Worm (Caenorhabditis elegans): ENCODE measurements around the gene F09A5.3.
A peak's percentile ranks its signal among the peaks of the same experiment; 100 is the strongest.

Gene F09A5.3

ce11 chrX:13170804-13171203, 29.4 kb downstream of the F09A5.3 start:
- TF ChIP-seq B0035.1 (tag; optimal IDR thresholded peaks at IDR 0.05) (no peak), F55B11.4 (tag; optimal IDR thresholded peaks at IDR 0.05; ENCODE audit: borderline replicate concordance, insufficient read depth) (no peak), ztf-25 (GFP tag; IDR thresholded peaks at IDR 0.05) (no peak), efl-1 (GFP tag; optimal IDR thresholded peaks at IDR 0.05) (no peak), mel-28 (tag; optimal IDR thresholded peaks at IDR 0.05; ENCODE audit: borderline replicate concordance) (no peak), hlh-26 (GFP tag; conservative IDR thresholded peaks at IDR 0.05) (no peak), madf-10 (tag; optimal IDR thresholded peaks at IDR 0.05) (no peak), K11D2.4 (GFP tag; IDR thresholded peaks at IDR 0.05) (no peak), lag-1 (GFP tag; IDR thresholded peaks at IDR 0.05) (no peak), ztf-18 (tag; optimal IDR thresholded peaks at IDR 0.05) (no peak), nhr-80 (tag; optimal IDR thresholded peaks at IDR 0.05) (no peak), ceh-40 (GFP tag; IDR thresholded peaks at IDR 0.05) (no peak), cebp-1 (GFP tag; IDR thresholded peaks at IDR 0.05) (no peak), cebp-1 (tag; optimal IDR thresholded peaks at IDR 0.05) (no peak), rec-8 (tag; optimal IDR thresholded peaks at IDR 0.05) (no peak), tlf-1 (GFP tag; optimal IDR thresholded peaks at IDR 0.05) (no peak), somi-1 (GFP tag; optimal IDR thresholded peaks at IDR 0.05) (no peak)

- TF ChIP-seq Y53F4B.3 (GFP tag; IDR thresholded peaks at IDR 0.05) (no peak), F23B12.7 (tag; optimal IDR thresholded peaks at IDR 0.05; ENCODE audit: insufficient read depth) (no peak), mcd-1 (GFP tag; IDR thresholded peaks at IDR 0.05) (no peak), hrde-1 (tag; optimal IDR thresholded peaks at IDR 0.05; ENCODE audit: borderline replicate concordance) (no peak), Y95B8A.8 (GFP tag; IDR thresholded peaks at IDR 0.05) (no peak), lsl-1 (GFP tag; optimal IDR thresholded peaks at IDR 0.05) (no peak), F52B5.7 (tag; optimal IDR thresholded peaks at IDR 0.05) (no peak), ceh-27 (GFP tag; optimal IDR thresholded peaks at IDR 0.05) (peak; percentile 11), F33H1.4 (GFP tag; IDR thresholded peaks at IDR 0.05) (no peak), rpc-1 (optimal IDR thresholded peaks at IDR 0.05) (no peak), rpc-1 (tag; optimal IDR thresholded peaks at IDR 0.05) (no peak), F10E7.11 (tag; optimal IDR thresholded peaks at IDR 0.05) (no peak), K12H6.12 (tag; optimal IDR thresholded peaks at IDR 0.05) (peak; percentile 13), pha-4 (tag; optimal IDR thresholded peaks at IDR 0.05) (no peak), lir-1 (GFP tag; conservative IDR thresholded peaks at IDR 0.05) (no peak), hlh-12 (tag; optimal IDR thresholded peaks at IDR 0.05) (no peak), ztf-28 (GFP tag; IDR thresholded peaks at IDR 0.05) (no peak)
These were observed 29.8 kb downstream of the F09A5.3 start for ce11 chrX:13171206-13171605.

- TF ChIP-seq nfya-2 (GFP tag; IDR thresholded peaks at IDR 0.05) (no peak), mel-28 (tag; optimal IDR thresholded peaks at IDR 0.05; ENCODE audit: borderline replicate concordance) (no peak), F57A8.1 (GFP tag; optimal IDR thresholded peaks at IDR 0.05) (no peak), snpc-3.4 (tag; optimal IDR thresholded peaks at IDR 0.05) (no peak), snpc-4 (GFP tag; optimal IDR thresholded peaks at IDR 0.05) (no peak), snpc-4 (tag; optimal IDR thresholded peaks at IDR 0.05) (no peak), F23B12.7 (tag; optimal IDR thresholded peaks at IDR 0.05; ENCODE audit: insufficient read depth) (no peak), hsf-1 (GFP tag; IDR thresholded peaks at IDR 0.05) (no peak), egl-18 (GFP tag; IDR thresholded peaks at IDR 0.05) (no peak), Y79H2A.3 (GFP tag; conservative IDR thresholded peaks at IDR 0.05) (no peak), egl-44 (GFP tag; IDR thresholded peaks at IDR 0.05) (no peak), F55B11.4 (tag; optimal IDR thresholded peaks at IDR 0.05; ENCODE audit: borderline replicate concordance, insufficient read depth) (no peak), athp-1 (tag; optimal IDR thresholded peaks at IDR 0.05) (no peak), mes-4 (tag; optimal IDR thresholded peaks at IDR 0.05) (no peak), bed-1 (GFP tag; IDR thresholded peaks at IDR 0.05) (no peak)
These were observed 33.0 kb downstream of the F09A5.3 start for ce11 chrX:13174437-13174836.
